Fruit fly (Drosophila melanogaster) whole organism, wandering third instar larva: Measurements from ENCODE around the gene shf.

Experiments used
- Abd-B ChIP-seq: fragments of >200 bp; optimal IDR thresholded peaks from 2 replicates; lab custom pipeline; 2017; ENCODE audit warnings: missing biosample characterization, missing genetic modification characterization
- Hr83 ChIP-seq: fragments of 200-300 bp; sonication (Bioruptor generic); optimal IDR thresholded peaks from 2 replicates; lab custom pipeline; 2016; ENCODE audit warnings: missing biosample characterization, mild to moderate bottlenecking, missing genetic modification characterization, moderate library complexity; ENCODE audit not compliant: poor library complexity, severe bottlenecking
- OdsH ChIP-seq: fragments of 200-800 bp; sonication (Bioruptor generic); optimal IDR thresholded peaks from 2 replicates; lab custom pipeline; 2016; ENCODE audit warnings: missing biosample characterization, mild to moderate bottlenecking, missing genetic modification characterization
- Vsx2 ChIP-seq: fragments of 200-300, 225-300 bp; sonication (Bioruptor generic); optimal IDR thresholded peaks from 2 replicates; lab custom pipeline; 2018; ENCODE audit warnings: missing biosample characterization, missing genetic modification characterization; ENCODE audit not compliant: partially characterized antibody
- brk ChIP-seq: fragments of 200-800 bp; sonication (Bioruptor generic); optimal IDR thresholded peaks from 2 replicates; lab custom pipeline; 2016; ENCODE audit warnings: missing biosample characterization, mild to moderate bottlenecking, missing genetic modification characterization
- dmrt93B ChIP-seq: fragments of 200-800 bp; sonication (Bioruptor generic); optimal IDR thresholded peaks from 2 replicates; lab custom pipeline; 2018; ENCODE audit warnings: missing biosample characterization, mild to moderate bottlenecking, missing genetic modification characterization
- foxo ChIP-seq, 2 experiments: fragments of 200-800 bp; sonication (Bioruptor generic); optimal IDR thresholded peaks; 2 replicates in 1 of 2; 3 replicates in 1 of 2; lab custom pipeline; 2016 to 2017; ENCODE audit warnings: missing biosample characterization in 2 of 2, missing genetic modification characterization in 2 of 2
- h ChIP-seq: fragments of 200-800 bp; sonication (Bioruptor generic); optimal IDR thresholded peaks from 3 replicates; lab custom pipeline; 2016; ENCODE audit warnings: missing biosample characterization, mild to moderate bottlenecking, missing genetic modification characterization
- pan ChIP-seq: fragments of >200 bp; optimal IDR thresholded peaks from 2 replicates; lab custom pipeline; 2017
- psq ChIP-seq: fragments of 200-800 bp; sonication (Bioruptor generic); optimal IDR thresholded peaks from 3 replicates; lab custom pipeline; 2017; ENCODE audit warnings: missing biosample characterization, mild to moderate bottlenecking, missing genetic modification characterization, moderate library complexity
- tai ChIP-seq: sonication (Bioruptor generic); optimal IDR thresholded peaks from 2 replicates; lab custom pipeline; 2016; ENCODE audit warnings: missing biosample characterization, missing genetic modification characterization
- woc ChIP-seq: sonication (Bioruptor generic); optimal IDR thresholded peaks from 2 replicates; lab custom pipeline; 2016; ENCODE audit warnings: missing biosample characterization, mild to moderate bottlenecking, missing genetic modification characterization

DNA sequence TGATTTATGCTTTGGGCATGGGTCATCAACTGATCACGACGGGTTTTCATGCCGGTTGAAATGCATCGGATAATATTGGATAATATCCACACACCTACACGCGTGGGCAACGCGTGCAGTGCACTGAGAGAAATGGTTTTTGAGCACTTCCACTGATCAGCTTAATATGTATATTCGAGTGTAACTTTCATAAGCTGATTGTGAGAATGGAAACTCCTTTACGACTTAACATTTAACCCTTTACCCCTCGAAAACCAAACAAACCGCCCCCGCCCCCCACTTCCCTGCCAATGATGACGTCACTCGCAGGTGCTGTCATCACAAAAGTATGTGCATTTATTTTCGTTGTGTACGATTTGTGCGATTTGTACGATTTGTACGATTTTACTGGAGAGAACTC is 15.4 kb upstream of the shf start:
- peak; percentile 13 for TF ChIP-seq dmrt93B (GFP tag; lab: Kevin White, UChicago)
- no peak for TF ChIP-seq Abd-B
- no peak for TF ChIP-seq h (GFP tag; lab: Kevin White, UChicago)
- TF ChIP-seq psq, result no peak
- no peak for TF ChIP-seq pan (lab: Kevin White, UChicago)
- TF ChIP-seq brk (GFP tag; lab: Kevin White, UChicago), result no peak
- no peak for TF ChIP-seq woc (GFP tag; lab: Kevin White, UChicago)
- TF ChIP-seq OdsH (GFP tag; lab: Kevin White, UChicago), result no peak
- TF ChIP-seq Hr83, result no peak
- no peak for TF ChIP-seq tai (GFP tag; lab: Kevin White, UChicago)
- no peak for TF ChIP-seq Vsx2 (GFP tag; lab: Kevin White, UChicago)
- peak in 1 of 2 experiments; percentile 27 for TF ChIP-seq foxo (GFP tag; optimal IDR thresholded peaks at IDR 0.05; lab: Kevin White, UChicago)
